Worm (Caenorhabditis elegans) whole organism, midembryonic: ENCODE results near the gene ZK512.10.
A peak's percentile ranks its signal among the peaks of the same experiment; 100 is the strongest.

Experiments
- T22C8.4 ChIP-seq: fragments of 200-800 bp; sonication (Bioruptor generic); IDR thresholded peaks from 2 replicates; pipeline ENCODE4 v1.3.6; 2022; ENCODE audit warnings: missing genetic modification characterization, missing compliant biosample characterization
- cog-1 ChIP-seq: sonication (generic microtip); optimal IDR thresholded peaks from 2 replicates; lab custom pipeline; 2016; ENCODE audit warnings: missing genetic modification characterization, missing compliant biosample characterization
- flt-1 ChIP-seq: fragments of 200-800 bp; sonication (Bioruptor generic); IDR thresholded peaks from 2 replicates; pipeline ENCODE4 v1.3.6; 2022; ENCODE audit warnings: missing genetic modification characterization, missing compliant biosample characterization
- klf-2 ChIP-seq: fragments of 200-800 bp; sonication (Bioruptor generic); conservative IDR thresholded peaks from 2 replicates; pipeline ENCODE4 v1.3.6; 2022; ENCODE audit warnings: missing genetic modification reagents, missing genetic modification characterization, missing compliant biosample characterization
- med-1 ChIP-seq: sonication (generic microtip); optimal IDR thresholded peaks from 2 replicates; lab custom pipeline; 2017; ENCODE audit warnings: missing genetic modification characterization, mild to moderate bottlenecking, missing compliant biosample characterization, antibody characterized with exemption, missing genetic modification reagents; ENCODE audit not compliant: insufficient read depth
- ref-1 ChIP-seq: fragments of 200-800 bp; sonication (Bioruptor generic); conservative IDR thresholded peaks from 2 replicates; pipeline ENCODE4 v1.3.6; 2022; ENCODE audit warnings: missing genetic modification reagents, missing genetic modification characterization, missing compliant biosample characterization
- tab-1 ChIP-seq: fragments of 200-800 bp; sonication (Bioruptor generic); IDR thresholded peaks from 2 replicates; pipeline ENCODE4 v1.3.6; 2022; ENCODE audit warnings: missing genetic modification characterization, missing compliant biosample characterization
- ztf-23 ChIP-seq: fragments of 200-800 bp; sonication (Bioruptor generic); IDR thresholded peaks from 2 replicates; pipeline ENCODE4 v1.3.6; 2022; ENCODE audit warnings: missing genetic modification reagents, missing genetic modification characterization, missing compliant biosample characterization
- ztf-29 ChIP-seq: fragments of 200-800 bp; sonication (Bioruptor generic); IDR thresholded peaks from 2 replicates; pipeline ENCODE4 v1.3.6; 2022; ENCODE audit warnings: missing genetic modification reagents, missing genetic modification characterization, missing compliant biosample characterization

Gene ZK512.10

ce11 chrIII:9118314-9118850, 12.3 kb upstream of the ZK512.10 start, which contains the start of gene grl-11:
TSS of gene grl-11 (minus strand) at chrIII:9118364.
- TF ChIP-seq T22C8.4 = no peak
- no peak for TF ChIP-seq flt-1 (GFP tag; lab: Robert Waterston, UW)
- TF ChIP-seq cog-1 (tag; lab: Kevin White, UChicago) = no peak

ce11 chrIII:9118921-9119606, 11.6 kb upstream of the ZK512.10 start, which contains the start of gene ced-11:
TSS of gene ced-11 (plus strand) at chrIII:9119556.
- TF ChIP-seq tab-1 (GFP tag; lab: Robert Waterston, UW) (no peak), ref-1 (no peak), med-1 (GFP tag; lab: Kevin White, UChicago) (no peak), klf-2 (GFP tag; lab: Robert Waterston, UW) (no peak), cog-1 (tag; lab: Kevin White, UChicago) (no peak), ztf-29 (no peak)

- TF ChIP-seq ref-1 (no peak), T22C8.4 (no peak), ztf-29 (no peak), cog-1 (tag; lab: Kevin White, UChicago) (no peak), klf-2 (GFP tag; lab: Robert Waterston, UW) (no peak), ztf-23 (GFP tag; lab: Robert Waterston, UW) (no peak), med-1 (GFP tag; lab: Kevin White, UChicago) (no peak), flt-1 (GFP tag; lab: Robert Waterston, UW) (no peak), tab-1 (GFP tag; lab: Robert Waterston, UW) (no peak)
Measured at ce11 chrIII:9125789-9126304, 4.8 kb upstream of the ZK512.10 start, which contains the start of gene sec-16A.1. TSS of gene sec-16A.1 (plus strand) at chrIII:9125839.

- TF ChIP-seq med-1 (GFP tag; lab: Kevin White, UChicago) (no peak), klf-2 (GFP tag; lab: Robert Waterston, UW) (no peak), flt-1 (GFP tag; lab: Robert Waterston, UW) (no peak), ztf-23 (GFP tag; lab: Robert Waterston, UW) (no peak), ztf-29 (no peak)
Measured at ce11 chrIII:9136587-9136986, 5.9 kb downstream of the ZK512.10 start, which contains the start of gene eat-4. TSS of gene eat-4 (plus strand) at chrIII:9136887.

ce11 chrIII:9138601-9139000, 7.9 kb downstream of the ZK512.10 start, which contains the start of gene ZK512.7:
TSS of gene ZK512.7 (minus strand) at chrIII:9138701.
- no peak for TF ChIP-seq T22C8.4
- no peak for TF ChIP-seq med-1 (GFP tag; lab: Kevin White, UChicago)
- no peak for TF ChIP-seq klf-2 (GFP tag; lab: Robert Waterston, UW)
- TF ChIP-seq tab-1 (GFP tag; lab: Robert Waterston, UW) = no peak
- no peak for TF ChIP-seq ztf-29
- TF ChIP-seq cog-1 (tag; lab: Kevin White, UChicago) = no peak
- TF ChIP-seq ref-1 = no peak

ce11 chrIII:9143911-9144310, 13.2 kb downstream of the ZK512.10 start, which contains the start of gene ZK512.11:
TSS of gene ZK512.11 (plus strand) at chrIII:9144211.
- TF ChIP-seq klf-2 (GFP tag; lab: Robert Waterston, UW) (no peak), flt-1 (GFP tag; lab: Robert Waterston, UW) (no peak), ztf-29 (no peak), cog-1 (tag; lab: Kevin White, UChicago) (no peak), T22C8.4 (peak; percentile 23; the same call in 1 of the 2 replicates)

ce11 chrIII:9144744-9145390, 14.2 kb downstream of the ZK512.10 start, which contains the start of the genes ZK512.2 and ZK512.4:
TSS of gene ZK512.2 (minus strand) at chrIII:9144794.
TSS of gene ZK512.4 (plus strand) at chrIII:9145340.
- no peak for TF ChIP-seq flt-1 (GFP tag; lab: Robert Waterston, UW)
- no peak for TF ChIP-seq ztf-23 (GFP tag; lab: Robert Waterston, UW)
- TF ChIP-seq tab-1 (GFP tag; lab: Robert Waterston, UW) = no peak
- no peak for TF ChIP-seq med-1 (GFP tag; lab: Kevin White, UChicago)
- TF ChIP-seq cog-1 (tag; lab: Kevin White, UChicago) = no peak
- no peak for TF ChIP-seq T22C8.4
- no peak for TF ChIP-seq klf-2 (GFP tag; lab: Robert Waterston, UW)
- no peak for TF ChIP-seq ztf-29
- no peak for TF ChIP-seq ref-1

- TF ChIP-seq tab-1 (GFP tag; lab: Robert Waterston, UW) (no peak), T22C8.4 (no peak), ztf-29 (no peak), cog-1 (tag; lab: Kevin White, UChicago) (no peak), ztf-23 (GFP tag; lab: Robert Waterston, UW) (no peak), flt-1 (GFP tag; lab: Robert Waterston, UW) (no peak), klf-2 (GFP tag; lab: Robert Waterston, UW) (no peak), med-1 (GFP tag; lab: Kevin White, UChicago) (no peak), ref-1 (no peak)
Measured at ce11 chrIII:9145765-9146164, 15.1 kb downstream of the ZK512.10 start, which contains the start of gene ZK512.8. TSS of gene ZK512.8 (plus strand) at chrIII:9146065.

ce11 chrIII:9149132-9149531, 18.4 kb downstream of the ZK512.10 start:
- TF ChIP-seq ztf-29 = no peak
- TF ChIP-seq T22C8.4 = no peak
- no peak for TF ChIP-seq cog-1 (tag; lab: Kevin White, UChicago)
- no peak for TF ChIP-seq ref-1
- no peak for TF ChIP-seq tab-1 (GFP tag; lab: Robert Waterston, UW)
- no peak for TF ChIP-seq klf-2 (GFP tag; lab: Robert Waterston, UW)
